Fruit fly (Drosophila melanogaster) whole organism, adult: ENCODE measurements around the gene fan.

Experiments
- CG33017 ChIP-seq: fragments of 200-800 bp; sonication (Bioruptor generic); optimal IDR thresholded peaks from 2 replicates; lab custom pipeline; 2018; ENCODE audit warnings: missing biosample characterization, mild to moderate bottlenecking, missing genetic modification characterization, moderate library complexity
- Hr96 ChIP-seq: fragments of 200-800 bp; sonication (Bioruptor generic); optimal IDR thresholded peaks from 2 replicates; lab custom pipeline; 2016; ENCODE audit warnings: missing biosample characterization, missing genetic modification characterization

DNA sequence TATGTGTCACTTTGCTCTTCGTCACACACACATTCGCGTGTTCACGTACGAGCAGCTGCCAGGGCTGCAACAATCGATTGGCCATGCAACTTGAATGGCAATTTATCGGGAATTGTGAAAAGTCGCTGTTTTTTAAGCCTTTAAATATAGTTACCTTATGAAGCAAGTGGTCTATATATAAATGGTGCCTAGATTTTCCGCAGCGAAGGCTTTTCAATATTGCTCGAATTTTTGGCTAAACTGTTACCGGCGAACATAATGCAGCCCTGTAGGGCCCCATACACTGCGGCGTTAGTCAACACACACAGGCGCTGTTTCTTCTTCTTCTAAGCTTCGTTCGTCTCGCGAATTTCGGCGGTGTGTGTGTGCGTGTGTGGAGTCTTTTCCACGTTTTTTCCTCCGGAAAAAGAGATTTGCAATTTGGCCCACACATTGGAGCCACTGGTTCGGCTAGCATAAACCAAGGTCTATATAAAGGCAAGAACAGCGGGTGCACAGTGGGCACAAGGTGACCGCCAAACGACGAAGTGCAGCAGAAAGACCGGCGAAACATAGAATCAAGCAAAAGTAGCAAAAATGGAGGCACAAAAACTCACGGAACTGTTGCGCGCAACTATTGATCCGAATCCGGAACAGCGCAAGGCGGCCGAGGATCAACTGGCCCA lies 7.1 kb downstream of the fan start, which contains the start of the genes Arp3 and msk:
- TF ChIP-seq CG33017 (tag; lab: Kevin White, UChicago) (peak; percentile 79), Hr96 (no peak)
